Fruit fly (Drosophila melanogaster): ENCODE results near the gene CG34140.

DNA sequence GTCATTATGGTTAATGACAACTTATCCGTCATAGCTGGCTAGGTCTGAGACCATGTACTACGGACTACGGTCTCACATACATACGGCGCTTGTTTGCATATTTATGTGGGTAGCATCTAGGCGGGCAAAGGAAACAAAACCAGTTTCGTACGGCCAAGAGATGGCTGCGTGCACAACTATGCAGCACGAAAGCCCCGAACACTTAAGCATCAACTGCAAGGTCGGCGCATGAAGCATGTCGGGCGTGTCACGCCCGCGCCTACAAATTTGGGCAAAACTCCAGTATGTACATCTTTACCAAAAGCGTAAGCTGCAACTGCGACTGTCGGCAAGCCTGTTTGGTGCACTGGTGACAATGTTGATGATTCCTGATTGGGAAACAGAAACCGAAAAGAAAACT lies 6.3 kb downstream of the CG34140 start:
- TF ChIP-seq CG4318 (GFP tag; optimal IDR thresholded peaks at IDR 0.05) (no peak), CG16779 (tag; optimal IDR thresholded peaks at IDR 0.05) (no peak), cyc (GFP tag; optimal IDR thresholded peaks at IDR 0.05) (no peak)

Measured in whole organism, prepupa.